Worm (Caenorhabditis elegans) whole organism, L1 larva: ENCODE measurements around the gene nhr-110.

Experiments
- elt-3 ChIP-seq, 6 experiments: fragments of 150-350 bp in 1 of 6; sonication (generic microtip); optimal IDR thresholded peaks; 2 replicates each; lab custom pipeline; 2017 to 2018; ENCODE audit warnings: missing biosample characterization in 6 of 6, missing genetic modification characterization in 6 of 6, inconsistent platforms in 1 of 6
- lir-3 ChIP-seq: sonication (generic microtip); optimal IDR thresholded peaks from 2 replicates; lab custom pipeline; 2016; ENCODE audit warnings: mild to moderate bottlenecking, missing genetic modification characterization, moderate library complexity, missing compliant biosample characterization; ENCODE audit not compliant: poor library complexity
- lsy-2 ChIP-seq, 2 experiments: fragments of 150-350 bp; optimal IDR thresholded peaks; 2 replicates each; lab custom pipeline; 2014; ENCODE audit warnings: missing biosample characterization in 2 of 2, missing genetic modification characterization in 2 of 2
- mep-1 ChIP-seq: fragments of 150-350 bp; optimal IDR thresholded peaks from 2 replicates; lab custom pipeline; 2014; ENCODE audit warnings: missing biosample characterization, missing genetic modification characterization
- pqm-1 ChIP-seq: sonication (generic microtip); optimal IDR thresholded peaks from 3 replicates; lab custom pipeline; 2017; ENCODE audit warnings: missing biosample characterization, missing genetic modification characterization
- unc-62 ChIP-seq: fragments of 150-350 bp; optimal IDR thresholded peaks from 2 replicates; lab custom pipeline; 2014; ENCODE audit warnings: missing biosample characterization, missing genetic modification reagents, missing genetic modification characterization
- xbp-1 ChIP-seq: sonication (generic microtip); optimal IDR thresholded peaks from 2 replicates; lab custom pipeline; 2016; ENCODE audit warnings: missing genetic modification characterization, missing compliant biosample characterization
- zag-1 ChIP-seq: fragments of 150-350 bp; optimal IDR thresholded peaks from 2 replicates; lab custom pipeline; 2014; ENCODE audit warnings: missing biosample characterization, missing genetic modification characterization

DNA sequence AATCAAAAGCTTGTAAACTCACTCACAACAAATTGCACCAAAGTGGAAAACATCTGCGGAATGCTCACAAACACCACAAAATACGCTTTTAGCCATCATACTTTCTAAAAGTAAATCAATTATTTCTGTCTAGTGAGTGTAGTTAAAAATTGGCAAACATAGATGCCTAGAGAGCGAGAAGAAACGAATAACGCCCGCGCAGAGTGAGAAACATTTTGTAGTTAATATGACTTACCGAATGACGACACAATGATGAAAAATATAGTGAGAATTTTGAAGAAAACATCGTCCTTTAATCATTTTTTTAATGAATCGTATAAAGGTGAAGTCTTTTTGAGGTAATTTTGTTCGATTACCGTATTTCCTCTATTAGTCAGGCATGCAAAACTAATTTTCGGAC is 5.1 kb upstream of the nhr-110 start, which contains the start of gene nhr-238:
- TF ChIP-seq lir-3 (tag; lab: Kevin White, UChicago) (no peak), elt-3 (tag; optimal IDR thresholded peaks at IDR 0.05; lab: Kevin White, UChicago) (no peak), mep-1 (tag; lab: Kevin White, UChicago) (no peak), zag-1 (tag; lab: Kevin White, UChicago) (no peak), unc-62 (GFP tag; lab: Kevin White, UChicago) (no peak), lsy-2 (tag; optimal IDR thresholded peaks at IDR 0.05; lab: Kevin White, UChicago) (no peak), pqm-1 (tag; lab: Kevin White, UChicago) (no peak), xbp-1 (tag; lab: Kevin White, UChicago) (no peak)
